Fruit fly (Drosophila melanogaster) whole organism, embryonic: ENCODE results near the gene CG33521.

Experiments
- Atf-2 ChIP-seq: fragments of 200-800 bp; sonication (Bioruptor generic); optimal IDR thresholded peaks from 2 replicates; lab custom pipeline; 2016; ENCODE audit warnings: missing biosample characterization, missing genetic modification characterization
- Atf3 ChIP-seq: fragments of 200-800 bp; sonication (Bioruptor generic); optimal IDR thresholded peaks from 3 replicates; lab custom pipeline; 2016; ENCODE audit warnings: missing biosample characterization, missing genetic modification characterization
- Atf6 ChIP-seq: fragments of 200-800 bp; sonication (Bioruptor generic); IDR thresholded peaks from 2 replicates; pipeline ENCODE4 v1.3.6; 2022; ENCODE audit warnings: missing biosample characterization, missing genetic modification characterization
- CG10267 ChIP-seq: fragments of 200-800 bp; sonication (Bioruptor generic); optimal IDR thresholded peaks from 2 replicates; lab custom pipeline; 2018; ENCODE audit warnings: missing biosample characterization, mild to moderate bottlenecking, missing genetic modification characterization, moderate library complexity
- CG10431 ChIP-seq: fragments of 200-800 bp; sonication (Bioruptor generic); optimal IDR thresholded peaks from 3 replicates; lab custom pipeline; 2018; ENCODE audit warnings: missing biosample characterization, mild to moderate bottlenecking, missing genetic modification characterization
- CG10543 ChIP-seq: fragments of 200-800 bp; sonication (Bioruptor generic); optimal IDR thresholded peaks from 3 replicates; lab custom pipeline; 2017; ENCODE audit warnings: missing biosample characterization, mild to moderate bottlenecking, missing genetic modification characterization, moderate library complexity
- CG12071 ChIP-seq: fragments of 200-800 bp; sonication (Bioruptor generic); optimal IDR thresholded peaks from 3 replicates; lab custom pipeline; 2018; ENCODE audit warnings: missing biosample characterization, mild to moderate bottlenecking, missing genetic modification characterization
- CG12104 ChIP-seq: fragments of 200-800 bp; sonication (Bioruptor generic); optimal IDR thresholded peaks from 3 replicates; lab custom pipeline; 2016; ENCODE audit warnings: missing biosample characterization, missing genetic modification characterization
- CG13287 ChIP-seq: fragments of 200-800 bp; sonication (Bioruptor generic); IDR thresholded peaks from 2 replicates; pipeline ENCODE4 v1.3.6; 2022; ENCODE audit warnings: missing biosample characterization, missing genetic modification characterization; ENCODE audit not compliant: partially characterized antibody
- CG13894 ChIP-seq: fragments of 200-800 bp; sonication (Bioruptor generic); optimal IDR thresholded peaks from 3 replicates; lab custom pipeline; 2018; ENCODE audit warnings: missing biosample characterization, mild to moderate bottlenecking, missing genetic modification characterization, moderate library complexity
- CG31365 ChIP-seq: fragments of 200-800 bp; sonication (Bioruptor generic); optimal IDR thresholded peaks from 2 replicates; lab custom pipeline; 2018; ENCODE audit warnings: missing biosample characterization, mild to moderate bottlenecking, missing genetic modification characterization
- CG32532 ChIP-seq: fragments of 200-800 bp; sonication (Bioruptor generic); IDR thresholded peaks from 2 replicates; pipeline ENCODE4 v1.3.6; 2022; ENCODE audit warnings: missing biosample characterization, missing genetic modification characterization
- CG3407 ChIP-seq: fragments of 200-800 bp; sonication (Bioruptor generic); optimal IDR thresholded peaks from 2 replicates; lab custom pipeline; 2018; ENCODE audit warnings: missing biosample characterization, mild to moderate bottlenecking, missing genetic modification characterization
- CG7357 ChIP-seq: fragments of 200-800 bp; sonication (Bioruptor generic); IDR thresholded peaks from 3 replicates; pipeline ENCODE4 v1.3.6; 2022; ENCODE audit warnings: missing biosample characterization, missing genetic modification characterization
- CG7556 ChIP-seq: fragments of 200-800 bp; sonication (Bioruptor generic); optimal IDR thresholded peaks from 2 replicates; lab custom pipeline; 2017; ENCODE audit warnings: missing biosample characterization, mild to moderate bottlenecking, missing genetic modification characterization
- CG7745 ChIP-seq: fragments of 200-800 bp; sonication (Bioruptor generic); optimal IDR thresholded peaks from 2 replicates; lab custom pipeline; 2018; ENCODE audit warnings: missing biosample characterization, mild to moderate bottlenecking, missing genetic modification characterization, moderate library complexity
- CG9609 ChIP-seq: fragments of 200-800 bp; sonication (Bioruptor generic); optimal IDR thresholded peaks from 3 replicates; lab custom pipeline; 2016; ENCODE audit warnings: missing biosample characterization, missing genetic modification characterization
- CG9727 ChIP-seq: fragments of 200-800 bp; sonication (Bioruptor generic); optimal IDR thresholded peaks from 3 replicates; lab custom pipeline; 2017; ENCODE audit warnings: missing biosample characterization, mild to moderate bottlenecking, missing genetic modification characterization
- Chrac-16 ChIP-seq: fragments of 200-800 bp; sonication (Bioruptor generic); optimal IDR thresholded peaks from 3 replicates; lab custom pipeline; 2016; ENCODE audit warnings: missing biosample characterization, missing genetic modification characterization
- Dbx ChIP-seq: fragments of 200-800 bp; sonication (Bioruptor generic); IDR thresholded peaks from 3 replicates; pipeline ENCODE4 v1.3.6; 2022; ENCODE audit warnings: missing biosample characterization, missing genetic modification characterization
- Dp ChIP-seq: fragments of 200-800 bp; sonication (Bioruptor generic); optimal IDR thresholded peaks from 2 replicates; lab custom pipeline; 2018; ENCODE audit warnings: missing biosample characterization, mild to moderate bottlenecking, missing genetic modification characterization, moderate library complexity
- HLH4C ChIP-seq: fragments of 200-800 bp; sonication (Bioruptor generic); IDR thresholded peaks from 3 replicates; pipeline ENCODE4 v1.3.6; 2022; ENCODE audit warnings: missing biosample characterization, missing genetic modification characterization; ENCODE audit not compliant: partially characterized antibody
- HLH54F ChIP-seq: fragments of 200-800 bp; sonication (Bioruptor generic); optimal IDR thresholded peaks from 3 replicates; lab custom pipeline; 2016; ENCODE audit warnings: missing biosample characterization, missing genetic modification characterization
- Hr3 ChIP-seq: fragments of 200-800 bp; sonication (Bioruptor generic); optimal IDR thresholded peaks from 3 replicates; lab custom pipeline; 2016; ENCODE audit warnings: missing biosample characterization, missing genetic modification characterization
- Hr78 ChIP-seq, 2 experiments: fragments of 200-800 bp in 1 of 2; fragments of >200 bp in 1 of 2; sonication (Bioruptor generic) in 1 of 2; optimal IDR thresholded peaks; 2 replicates each; lab custom pipeline; 2017 to 2019; ENCODE audit warnings: missing biosample characterization in 2 of 2, missing genetic modification characterization in 2 of 2, mild to moderate bottlenecking in 1 of 2, moderate library complexity in 1 of 2
- Kr ChIP-seq: fragments of 200-800 bp; sonication (Bioruptor generic); optimal IDR thresholded peaks from 2 replicates; lab custom pipeline; 2017; ENCODE audit warnings: missing biosample characterization, mild to moderate bottlenecking, missing genetic modification characterization
- Lhr ChIP-seq: fragments of 200-800 bp; sonication (Bioruptor generic); optimal IDR thresholded peaks from 3 replicates; lab custom pipeline; 2017; ENCODE audit warnings: mild to moderate bottlenecking, missing biosample characterization, missing genetic modification reagents, missing genetic modification characterization
- Lpt ChIP-seq: fragments of >200 bp; optimal IDR thresholded peaks from 2 replicates; lab custom pipeline; 2018; ENCODE audit warnings: missing biosample characterization, missing genetic modification characterization
- MBD-R2 ChIP-seq: fragments of 200-800 bp; sonication (Bioruptor generic); IDR thresholded peaks from 2 replicates; pipeline ENCODE4 v1.3.6; 2022; ENCODE audit warnings: missing biosample characterization, missing genetic modification characterization
- Max ChIP-seq: fragments of 200-800 bp; sonication (Bioruptor generic); optimal IDR thresholded peaks from 2 replicates; lab custom pipeline; 2016; ENCODE audit warnings: missing biosample characterization, mild to moderate bottlenecking, missing genetic modification characterization
- Mes4 ChIP-seq: fragments of 200-800 bp; sonication (Bioruptor generic); optimal IDR thresholded peaks from 2 replicates; lab custom pipeline; 2016; ENCODE audit warnings: missing biosample characterization, missing genetic modification characterization
- Scr ChIP-seq: fragments of 200-800 bp; sonication (Bioruptor generic); IDR thresholded peaks from 2 replicates; pipeline ENCODE4 v1.3.6; 2022; ENCODE audit warnings: missing biosample characterization, missing genetic modification characterization; ENCODE audit not compliant: partially characterized antibody
- Ssrp ChIP-seq: fragments of 200-800 bp; sonication (Bioruptor generic); optimal IDR thresholded peaks from 2 replicates; lab custom pipeline; 2018; ENCODE audit warnings: missing biosample characterization, mild to moderate bottlenecking, missing genetic modification characterization, moderate library complexity
- Taf1 ChIP-seq: fragments of 200-800 bp; sonication (Bioruptor generic); IDR thresholded peaks from 2 replicates; pipeline ENCODE4 v1.3.6; 2022; ENCODE audit warnings: missing biosample characterization, missing genetic modification characterization
- cwo ChIP-seq: fragments of 200-800 bp; sonication (Bioruptor generic); optimal IDR thresholded peaks from 3 replicates; lab custom pipeline; 2017; ENCODE audit warnings: missing biosample characterization, missing genetic modification characterization, mild to moderate bottlenecking, moderate library complexity, missing genetic modification reagents
- gcm ChIP-seq: fragments of 200-800 bp; sonication (Bioruptor generic); optimal IDR thresholded peaks from 2 replicates; lab custom pipeline; 2019; ENCODE audit warnings: missing biosample characterization, mild to moderate bottlenecking, missing genetic modification characterization, moderate library complexity
- gem ChIP-seq: fragments of 200-800 bp; sonication (Bioruptor generic); optimal IDR thresholded peaks from 2 replicates; lab custom pipeline; 2019; ENCODE audit warnings: missing biosample characterization, mild to moderate bottlenecking, missing genetic modification characterization, moderate library complexity
- h ChIP-seq: fragments of >200 bp; optimal IDR thresholded peaks from 2 replicates; lab custom pipeline; 2017
- knrl ChIP-seq: fragments of 200-800 bp; sonication (Bioruptor generic); IDR thresholded peaks from 3 replicates; pipeline ENCODE4 v1.3.6; 2022; ENCODE audit warnings: missing biosample characterization, missing genetic modification characterization; ENCODE audit not compliant: partially characterized antibody
- lmd ChIP-seq: fragments of 200-800 bp; sonication (Bioruptor generic); IDR thresholded peaks from 2 replicates; pipeline ENCODE4 v1.3.6; 2022; ENCODE audit warnings: missing biosample characterization, missing genetic modification characterization
- pb ChIP-seq: fragments of 200-800 bp; sonication (Bioruptor generic); optimal IDR thresholded peaks from 3 replicates; lab custom pipeline; 2016; ENCODE audit warnings: missing biosample characterization, missing genetic modification characterization
- pfk ChIP-seq: fragments of 200-800 bp; sonication (Bioruptor generic); optimal IDR thresholded peaks from 2 replicates; lab custom pipeline; 2018; ENCODE audit warnings: missing biosample characterization, mild to moderate bottlenecking, missing genetic modification characterization, moderate library complexity
- pros ChIP-seq: fragments of 200-800 bp; sonication (Bioruptor generic); optimal IDR thresholded peaks from 3 replicates; lab custom pipeline; 2019; ENCODE audit warnings: missing biosample characterization, mild to moderate bottlenecking, missing genetic modification characterization, moderate library complexity
- psq ChIP-seq: fragments of 200-800 bp; sonication (Bioruptor generic); optimal IDR thresholded peaks from 2 replicates; lab custom pipeline; 2017; ENCODE audit warnings: missing biosample characterization, missing genetic modification characterization
- ranshi ChIP-seq: fragments of 200-800 bp; sonication (Bioruptor generic); IDR thresholded peaks from 2 replicates; pipeline ENCODE4 v1.3.6; 2022; ENCODE audit warnings: missing biosample characterization, missing genetic modification characterization
- salm ChIP-seq: fragments of 200-800 bp; sonication (Bioruptor generic); optimal IDR thresholded peaks from 2 replicates; lab custom pipeline; 2018; ENCODE audit warnings: missing biosample characterization, mild to moderate bottlenecking, missing genetic modification characterization
- sima ChIP-seq: fragments of 200-800 bp; sonication (Bioruptor generic); optimal IDR thresholded peaks from 2 replicates; lab custom pipeline; 2016; ENCODE audit warnings: missing biosample characterization, missing genetic modification characterization
- sqz ChIP-seq: fragments of 200-800 bp; sonication (Bioruptor generic); optimal IDR thresholded peaks from 3 replicates; lab custom pipeline; 2018; ENCODE audit warnings: missing biosample characterization, mild to moderate bottlenecking, missing genetic modification characterization
- trem ChIP-seq: fragments of 200-800 bp; optimal IDR thresholded peaks from 3 replicates; lab custom pipeline; 2019; ENCODE audit warnings: missing biosample characterization, mild to moderate bottlenecking, missing genetic modification characterization, moderate library complexity
- wdn ChIP-seq: fragments of 200-800 bp; sonication (Bioruptor generic); IDR thresholded peaks from 2 replicates; pipeline ENCODE4 v1.3.6; 2022; ENCODE audit warnings: missing biosample characterization, missing genetic modification characterization
- zfh2 ChIP-seq: fragments of 200-800 bp; sonication (Bioruptor generic); optimal IDR thresholded peaks from 2 replicates; lab custom pipeline; 2016; ENCODE audit warnings: missing biosample characterization, missing genetic modification characterization

CG33521 gene

DNA sequence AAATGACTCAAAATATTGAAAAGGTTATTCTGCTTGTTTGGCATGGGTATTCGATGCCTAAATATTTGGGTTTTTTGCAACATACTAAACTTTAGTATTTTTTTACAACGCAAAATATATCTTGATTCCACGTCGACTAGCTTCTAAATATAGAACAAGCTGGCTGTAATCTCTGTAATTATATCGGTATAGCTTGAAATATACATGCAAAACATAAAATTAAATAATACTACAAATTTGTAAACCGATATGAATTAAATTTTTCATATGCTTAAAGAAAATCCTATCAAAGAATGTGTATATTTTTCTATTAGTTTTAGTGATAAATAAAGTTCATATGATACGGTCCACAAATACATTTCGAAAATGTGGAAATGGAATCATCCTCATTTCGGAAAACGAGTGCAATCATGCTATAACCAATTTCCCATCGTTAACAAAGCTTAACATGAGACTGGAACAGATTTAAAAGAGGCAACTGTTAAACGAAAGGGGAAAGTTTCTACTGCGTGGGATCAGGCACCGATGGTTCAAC lies 3.9 kb upstream of the CG33521 start, which contains the start of gene pho (continued):
- no peak for TF ChIP-seq Taf1 (GFP tag; lab: Robert Waterston, UW)
- TF ChIP-seq HLH54F = no peak
- peak; percentile 95 for TF ChIP-seq Lhr (GFP tag; lab: Kevin White, UChicago)
- TF ChIP-seq Ssrp (tag; lab: Kevin White, UChicago) = no peak
- no peak for TF ChIP-seq h (lab: Kevin White, UChicago)
- TF ChIP-seq CG10543 = no peak
- no peak for TF ChIP-seq CG9609
- no peak for TF ChIP-seq CG7556
- TF ChIP-seq CG10267 = peak; percentile 14
- no peak for TF ChIP-seq CG32532 (GFP tag; lab: Robert Waterston, UW)
- TF ChIP-seq Atf-2 (GFP tag; lab: Kevin White, UChicago) = peak; percentile 8
- peak; percentile 80 for TF ChIP-seq pfk (GFP tag; lab: Kevin White, UChicago)
- no peak for TF ChIP-seq sqz (GFP tag; lab: Kevin White, UChicago)
- TF ChIP-seq Chrac-16 = peak; percentile 5
- TF ChIP-seq CG10431 (GFP tag; lab: Kevin White, UChicago) = no peak
- TF ChIP-seq Dbx (GFP tag; lab: Robert Waterston, UW) = no peak
- TF ChIP-seq CG7357 (GFP tag; lab: Robert Waterston, UW) = peak; percentile 97
- no peak for TF ChIP-seq Max (GFP tag; lab: Kevin White, UChicago)
- no peak for TF ChIP-seq sima (GFP tag; lab: Kevin White, UChicago)
- no peak for TF ChIP-seq gcm (GFP tag; lab: Kevin White, UChicago)
- TF ChIP-seq knrl = no peak
- no peak for TF ChIP-seq Lpt
- TF ChIP-seq ranshi (GFP tag; lab: Robert Waterston, UW) = no peak
- no peak for TF ChIP-seq psq (GFP tag; lab: Kevin White, UChicago)
- no peak for TF ChIP-seq MBD-R2 (GFP tag; lab: Robert Waterston, UW)
- TF ChIP-seq wdn = no peak
- TF ChIP-seq CG7745 (tag; lab: Kevin White, UChicago) = no peak
- TF ChIP-seq CG12071 = no peak
- no peak for TF ChIP-seq CG13894 (tag; lab: Kevin White, UChicago)
- no peak for TF ChIP-seq pros
- no peak for TF ChIP-seq Mes4 (GFP tag; lab: Kevin White, UChicago)
- TF ChIP-seq lmd (GFP tag; lab: Robert Waterston, UW) = no peak
- TF ChIP-seq CG9727 (GFP tag; lab: Kevin White, UChicago) = no peak
- no peak for TF ChIP-seq Dp
- TF ChIP-seq pb = no peak
- TF ChIP-seq Hr3 (GFP tag; lab: Kevin White, UChicago) = peak; percentile 62
- TF ChIP-seq CG3407 (GFP tag; lab: Kevin White, UChicago) = no peak
- TF ChIP-seq HLH4C = no peak
- peak; percentile 9 for TF ChIP-seq trem
- no peak for TF ChIP-seq CG31365
- TF ChIP-seq zfh2 = peak; percentile 42
- no peak for TF ChIP-seq Hr78 (GFP tag; optimal IDR thresholded peaks at IDR 0.05; lab: Kevin White, UChicago)
- no peak for TF ChIP-seq Kr (GFP tag; lab: Kevin White, UChicago)
- TF ChIP-seq Atf3 (GFP tag; lab: Kevin White, UChicago) = no peak
- TF ChIP-seq Atf6 (GFP tag; lab: Robert Waterston, UW) = no peak
- no peak for TF ChIP-seq CG12104 (GFP tag; lab: Kevin White, UChicago)
- no peak for TF ChIP-seq gem (tag; lab: Kevin White, UChicago)
- no peak for TF ChIP-seq Scr (GFP tag; lab: Robert Waterston, UW)
- no peak for TF ChIP-seq CG13287 (GFP tag; lab: Robert Waterston, UW)
- TF ChIP-seq salm (tag; lab: Kevin White, UChicago) = no peak
- TF ChIP-seq cwo (GFP tag; lab: Kevin White, UChicago) = no peak
